Fruit fly (Drosophila melanogaster) whole organism, embryonic: Measurements from ENCODE around the gene CG32945.

Experiments
- HmgZ ChIP-seq: fragments of 200-800 bp; sonication (Bioruptor generic); optimal IDR thresholded peaks from 2 replicates; lab custom pipeline; 2018; ENCODE audit warnings: missing biosample characterization, mild to moderate bottlenecking, missing genetic modification characterization
- Mrtf ChIP-seq: fragments of 200-800 bp; sonication (Bioruptor generic); IDR thresholded peaks from 3 replicates; pipeline ENCODE4 v1.3.6; 2022; ENCODE audit warnings: missing biosample characterization, missing genetic modification characterization
- Sin3A ChIP-seq: fragments of >200 bp; optimal IDR thresholded peaks from 2 replicates; lab custom pipeline; 2018
- inv ChIP-seq: fragments of 200-800 bp; sonication (Bioruptor generic); IDR thresholded peaks from 2 replicates; pipeline ENCODE4 v1.3.6; 2022; ENCODE audit warnings: missing biosample characterization, missing genetic modification characterization; ENCODE audit not compliant: partially characterized antibody

- TF ChIP-seq HmgZ (tag; lab: Kevin White, UChicago) (no peak), inv (GFP tag; lab: Robert Waterston, UW) (no peak), Sin3A (lab: Kevin White, UChicago) (no peak), Mrtf (no peak)
Measured at dm6 chr3R:4616130-4616529, 37.7 kb upstream of the CG32945 start.
